Worm (Caenorhabditis elegans): ENCODE measurements around the gene T01B7.13.

T01B7.13 gene

DNA sequence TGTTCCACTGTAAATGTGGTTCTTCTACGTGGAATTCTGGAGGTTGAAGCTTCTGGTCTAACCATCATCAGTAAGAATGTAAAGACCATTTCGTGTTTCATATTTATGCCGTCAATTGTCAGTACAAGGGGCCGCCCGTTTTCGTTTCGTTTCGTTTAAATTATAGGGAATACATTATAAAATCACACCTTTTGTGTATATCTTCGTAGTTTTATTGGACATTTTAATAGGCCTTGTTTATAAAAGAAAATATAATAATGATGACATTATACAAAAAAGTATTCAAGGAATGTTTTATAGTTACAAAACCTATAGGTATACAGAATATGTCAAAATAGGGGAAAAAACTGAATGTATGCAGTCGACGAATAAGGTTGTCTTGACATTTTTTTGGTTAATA, 11.5 kb upstream of the T01B7.13 start, which contains the start of gene ceh-7:
ceh-7 (minus strand) TSS at position 101 of the 400 bp plus-strand sequence.
- TF ChIP-seq sma-3 (GFP tag; optimal IDR thresholded peaks at IDR 0.05) (no peak), nhr-77 (tag; optimal IDR thresholded peaks at IDR 0.05) (no peak)

DNA sequence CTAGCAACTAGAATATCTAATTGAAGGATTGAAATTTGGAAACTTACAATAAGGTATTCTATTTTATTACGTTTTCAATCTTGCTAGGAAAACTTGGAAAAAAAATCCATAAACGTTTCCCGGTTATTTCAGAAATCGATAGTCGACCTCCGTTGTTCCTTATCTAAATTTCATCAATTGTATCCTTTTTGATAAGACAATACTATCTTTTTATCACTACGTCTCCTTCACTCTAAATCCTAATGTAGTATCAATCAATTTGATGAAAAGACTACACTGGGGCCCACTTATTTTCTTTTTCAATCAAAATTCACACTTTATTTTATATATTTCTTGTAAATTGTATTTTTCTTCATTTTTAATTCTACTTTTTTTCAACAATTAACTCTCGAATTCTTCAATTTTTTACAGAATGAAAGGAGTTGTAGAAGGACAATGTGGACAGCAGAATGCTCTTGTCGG, 10.8 kb upstream of the T01B7.13 start, which contains the start of gene prx-5:
prx-5 (plus strand) TSS at position 412 of the 462 bp plus-strand sequence.
- TF ChIP-seq R02D3.7 (tag; optimal IDR thresholded peaks at IDR 0.05) (no peak), lsy-2 (tag; optimal IDR thresholded peaks at IDR 0.05) (no peak), fos-1 (tag; optimal IDR thresholded peaks at IDR 0.05) (peak; percentile 51), nhr-129 (tag; optimal IDR thresholded peaks at IDR 0.05) (no peak)

DNA sequence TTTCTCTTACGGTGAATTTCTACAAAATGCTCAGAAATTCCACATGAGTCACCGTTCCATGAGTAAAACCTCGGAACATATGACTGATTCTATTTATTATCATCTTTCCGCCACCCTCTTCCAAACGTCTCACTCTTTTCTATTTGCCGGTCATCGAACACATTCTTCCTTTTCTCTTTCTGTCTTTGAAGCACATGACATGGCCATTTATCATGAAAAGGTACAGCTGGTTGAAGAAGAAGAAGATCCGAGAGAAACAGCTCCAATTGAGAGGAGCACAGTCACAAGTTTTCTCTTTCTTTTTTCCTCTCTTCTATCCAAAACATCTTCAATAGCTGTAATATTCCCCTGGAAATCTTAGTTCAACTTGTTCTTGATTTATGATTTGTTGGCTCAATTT, 8.2 kb upstream of the T01B7.13 start, which contains the start of gene cup-16:
cup-16 (plus strand) TSS at position 132 of the 400 bp plus-strand sequence.
- no peak for TF ChIP-seq mdl-1 (tag; optimal IDR thresholded peaks at IDR 0.05)
- no peak for TF ChIP-seq Y55F3AM.14 (GFP tag; optimal IDR thresholded peaks at IDR 0.05)
- no peak for TF ChIP-seq nhr-11 (tag; optimal IDR thresholded peaks at IDR 0.05)
- TF ChIP-seq lin-13 (GFP tag; optimal IDR thresholded peaks at IDR 0.05) = no peak
- TF ChIP-seq F13H6.1 (tag; optimal IDR thresholded peaks at IDR 0.05) = peak; percentile 55
- no peak for TF ChIP-seq nhr-21 (tag; optimal IDR thresholded peaks at IDR 0.05)
- no peak for TF ChIP-seq dmd-4 (tag; optimal IDR thresholded peaks at IDR 0.05)
- TF ChIP-seq sma-9 (GFP tag; optimal IDR thresholded peaks at IDR 0.05) = peak; percentile 64
- no peak for TF ChIP-seq sma-9 (tag; optimal IDR thresholded peaks at IDR 0.05)
- TF ChIP-seq unc-62 (GFP tag; optimal IDR thresholded peaks at IDR 0.05) = peak; percentile 13
- no peak for TF ChIP-seq unc-55 (GFP tag; optimal IDR thresholded peaks at IDR 0.05)
- no peak for TF ChIP-seq ZK546.5 (tag; optimal IDR thresholded peaks at IDR 0.05)
- TF ChIP-seq ama-1 (optimal IDR thresholded peaks at IDR 0.05) = no peak
- TF ChIP-seq nhr-6 (tag; optimal IDR thresholded peaks at IDR 0.05) = no peak
- TF ChIP-seq mab-5 (tag; optimal IDR thresholded peaks at IDR 0.05) = peak; percentile 20
- TF ChIP-seq crh-2 (tag; optimal IDR thresholded peaks at IDR 0.05) = no peak
- no peak for TF ChIP-seq alr-1 (tag; optimal IDR thresholded peaks at IDR 0.05)
- TF ChIP-seq nhr-237 (tag; optimal IDR thresholded peaks at IDR 0.05) = no peak
- TF ChIP-seq fos-1 (tag; optimal IDR thresholded peaks at IDR 0.05) = no peak
- no peak for TF ChIP-seq ztf-11 (tag; optimal IDR thresholded peaks at IDR 0.05)
- TF ChIP-seq sma-3 (GFP tag; optimal IDR thresholded peaks at IDR 0.05) = no peak
- no peak for TF ChIP-seq ztf-4 (tag; optimal IDR thresholded peaks at IDR 0.05)
- TF ChIP-seq lin-11 (tag; optimal IDR thresholded peaks at IDR 0.05) = no peak
- TF ChIP-seq nhr-25 (tag; optimal IDR thresholded peaks at IDR 0.05) = no peak
- TF ChIP-seq egl-27 (tag; optimal IDR thresholded peaks at IDR 0.05) = no peak
- TF ChIP-seq nhr-23 (tag; optimal IDR thresholded peaks at IDR 0.05) = no peak
- TF ChIP-seq nhr-10 (tag; optimal IDR thresholded peaks at IDR 0.05) = no peak
- TF ChIP-seq lsy-2 (tag; optimal IDR thresholded peaks at IDR 0.05) = peak in 1 of 2 experiments; percentile 63
- TF ChIP-seq nhr-77 (tag; optimal IDR thresholded peaks at IDR 0.05) = no peak
- no peak for TF ChIP-seq nhr-12 (tag; optimal IDR thresholded peaks at IDR 0.05)
- TF ChIP-seq sem-4 (tag; optimal IDR thresholded peaks at IDR 0.05) = peak; percentile 6
- TF ChIP-seq zag-1 (tag; optimal IDR thresholded peaks at IDR 0.05) = no peak
- TF ChIP-seq nhr-129 (tag; optimal IDR thresholded peaks at IDR 0.05) = peak; percentile 38
- TF ChIP-seq peb-1 (tag; optimal IDR thresholded peaks at IDR 0.05) = no peak
- no peak for TF ChIP-seq ceh-16 (tag; optimal IDR thresholded peaks at IDR 0.05)
- TF ChIP-seq elt-1 (tag; optimal IDR thresholded peaks at IDR 0.05) = no peak
- no peak for TF ChIP-seq snpc-4 (tag; optimal IDR thresholded peaks at IDR 0.05)
- no peak for TF ChIP-seq ztf-1 (GFP tag; conservative IDR thresholded peaks at IDR 0.05)
- TF ChIP-seq mbf-1 (tag; optimal IDR thresholded peaks at IDR 0.05) = no peak
- no peak for TF ChIP-seq gmeb-1 (tag; optimal IDR thresholded peaks at IDR 0.05)
- no peak for TF ChIP-seq elt-3 (tag; optimal IDR thresholded peaks at IDR 0.05)
- no peak for TF ChIP-seq aly-2 (tag; optimal IDR thresholded peaks at IDR 0.05)
- no peak for TF ChIP-seq skn-1 (tag; optimal IDR thresholded peaks at IDR 0.05)
- TF ChIP-seq lin-39 (tag; optimal IDR thresholded peaks at IDR 0.05) = no peak
- TF ChIP-seq R02D3.7 (tag; optimal IDR thresholded peaks at IDR 0.05) = no peak
- TF ChIP-seq ceh-82 (tag; optimal IDR thresholded peaks at IDR 0.05) = no peak
- TF ChIP-seq unc-39 (tag; optimal IDR thresholded peaks at IDR 0.05) = no peak
- no peak for TF ChIP-seq blmp-1 (tag; optimal IDR thresholded peaks at IDR 0.05; ENCODE audit: insufficient read depth)
- peak; percentile 19 for TF ChIP-seq C34F6.9 (tag; optimal IDR thresholded peaks at IDR 0.05)
